Fruit fly (Drosophila melanogaster) Kc167 (cell line): ENCODE data around the gene GramD1B.
"Not testable (repeated sequence)": the region's sequence is repeated elsewhere in the genome, so short reads cannot be mapped to it uniquely, and the experiment has no call there.

Experiments used
- Myc ChIP-seq: fragments of >200 bp; optimal IDR thresholded peaks from 2 replicates; lab custom pipeline; 2017; ENCODE audit warnings: missing external identifiers
- Sin3A ChIP-seq: fragments of >200 bp; optimal IDR thresholded peaks from 2 replicates; lab custom pipeline; 2018; ENCODE audit warnings: missing external identifiers
- h ChIP-seq: fragments of >200 bp; optimal IDR thresholded peaks from 3 replicates; lab custom pipeline; 2018; ENCODE audit warnings: missing external identifiers
- insv ChIP-seq: fragments of >200 bp; optimal IDR thresholded peaks from 3 replicates; lab custom pipeline; 2018; ENCODE audit warnings: missing external identifiers
- psq ChIP-seq: fragments of >200 bp; optimal IDR thresholded peaks from 2 replicates; lab custom pipeline; 2017; ENCODE audit warnings: missing external identifiers
- ttk ChIP-seq: sonication (Bioruptor generic); optimal IDR thresholded peaks from 2 replicates; lab custom pipeline; 2017; ENCODE audit warnings: missing external identifiers

The GramD1B gene

dm6 chr2L:3373242-3373641 is at the start of gene GramD1B:
Gene GramD1B (minus strand): TSS chr2L:3373372.
- no peak for TF ChIP-seq ttk (lab: Kevin White, UChicago)
- TF ChIP-seq psq (lab: Kevin White, UChicago), result no peak
- TF ChIP-seq Myc (lab: Kevin White, UChicago), result no peak
- TF ChIP-seq Sin3A, result no peak
- TF ChIP-seq insv, result no peak
- TF ChIP-seq h (lab: Kevin White, UChicago), result no peak

DNA sequence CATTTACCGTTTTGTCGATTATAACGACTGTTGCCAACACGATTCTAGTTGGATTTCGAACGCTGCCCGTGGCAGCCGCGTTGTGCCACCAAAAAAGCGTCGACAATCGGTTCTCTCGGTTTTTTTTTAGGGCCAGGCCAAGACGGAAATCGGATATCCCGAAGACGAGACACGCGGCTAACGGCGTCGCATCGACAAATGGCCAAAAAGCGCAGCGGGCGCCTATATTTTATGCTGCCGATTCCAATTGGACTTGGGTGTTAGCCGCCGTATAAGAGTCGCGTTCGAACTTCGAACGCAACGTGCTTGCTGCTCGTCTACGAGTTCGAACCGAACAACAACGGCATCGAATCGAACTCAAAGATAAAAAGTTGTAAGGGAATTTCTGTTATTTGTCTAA is 49.6 kb upstream of the GramD1B start:
- TF ChIP-seq Myc (lab: Kevin White, UChicago), result no peak
- TF ChIP-seq psq (lab: Kevin White, UChicago), result no peak
- TF ChIP-seq ttk (lab: Kevin White, UChicago), result no peak
- no peak for TF ChIP-seq insv
- no peak for TF ChIP-seq Sin3A
- TF ChIP-seq h (lab: Kevin White, UChicago), result no peak

DNA sequence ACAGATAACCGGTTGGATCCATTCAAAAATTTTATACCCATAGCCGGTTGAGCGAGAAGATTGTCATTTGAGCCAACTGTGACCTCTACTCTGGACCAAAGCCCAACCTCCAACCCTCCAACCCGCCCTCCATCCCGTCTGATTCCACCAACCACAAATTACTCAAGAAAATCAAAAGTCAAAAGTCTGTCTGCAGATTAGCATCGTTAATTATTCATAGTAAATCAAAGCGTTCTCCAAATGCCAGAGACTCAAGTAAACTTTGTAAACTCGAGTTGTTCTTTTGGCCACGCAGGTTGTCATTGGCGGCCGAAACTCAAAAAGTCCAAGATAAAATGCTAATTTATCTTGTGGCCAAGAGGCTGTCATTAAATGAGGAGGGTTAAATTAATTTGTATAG is 44.4 kb upstream of the GramD1B start:
- no peak for TF ChIP-seq Myc (lab: Kevin White, UChicago)
- no peak for TF ChIP-seq Sin3A
- TF ChIP-seq psq (lab: Kevin White, UChicago), result no peak
- no peak for TF ChIP-seq insv
- TF ChIP-seq h (lab: Kevin White, UChicago), result no peak
- no peak for TF ChIP-seq ttk (lab: Kevin White, UChicago)

dm6 chr2L:3416527-3417304 is 43.5 kb upstream of the GramD1B start, which contains the start of gene CG31952:
Gene CG31952 (plus strand): TSS chr2L:3416693.
- TF ChIP-seq psq (lab: Kevin White, UChicago) (no peak), Myc (lab: Kevin White, UChicago) (no peak), ttk (lab: Kevin White, UChicago) (no peak), h (lab: Kevin White, UChicago) (no peak), Sin3A (no peak), insv (no peak)

DNA sequence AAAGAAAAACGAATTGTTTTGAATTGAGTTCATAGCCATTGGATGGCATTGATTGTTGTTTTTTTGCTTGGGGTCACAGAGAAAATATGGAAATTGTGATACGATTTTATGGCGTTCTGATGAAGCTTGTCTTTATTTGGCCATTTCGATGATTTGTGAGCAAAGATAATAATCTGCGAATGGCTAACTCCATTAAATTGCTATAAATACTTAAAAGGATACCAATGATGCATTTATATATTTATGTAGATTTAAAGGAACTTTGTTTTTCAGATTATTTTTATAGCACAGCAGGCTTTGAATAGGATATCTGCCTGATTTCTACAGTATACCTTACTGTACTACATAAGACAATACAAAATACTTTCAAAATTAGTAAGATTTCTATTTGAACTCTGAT is 37.1 kb upstream of the GramD1B start, which contains the start of gene CG8840:
Gene CG8840, plus strand, starts transcription at position 301 of the 400 bp plus-strand sequence.
- no peak for TF ChIP-seq psq (lab: Kevin White, UChicago)
- no peak for TF ChIP-seq insv
- no peak for TF ChIP-seq ttk (lab: Kevin White, UChicago)
- no peak for TF ChIP-seq Sin3A
- no peak for TF ChIP-seq Myc (lab: Kevin White, UChicago)
- TF ChIP-seq h (lab: Kevin White, UChicago), result no peak

DNA sequence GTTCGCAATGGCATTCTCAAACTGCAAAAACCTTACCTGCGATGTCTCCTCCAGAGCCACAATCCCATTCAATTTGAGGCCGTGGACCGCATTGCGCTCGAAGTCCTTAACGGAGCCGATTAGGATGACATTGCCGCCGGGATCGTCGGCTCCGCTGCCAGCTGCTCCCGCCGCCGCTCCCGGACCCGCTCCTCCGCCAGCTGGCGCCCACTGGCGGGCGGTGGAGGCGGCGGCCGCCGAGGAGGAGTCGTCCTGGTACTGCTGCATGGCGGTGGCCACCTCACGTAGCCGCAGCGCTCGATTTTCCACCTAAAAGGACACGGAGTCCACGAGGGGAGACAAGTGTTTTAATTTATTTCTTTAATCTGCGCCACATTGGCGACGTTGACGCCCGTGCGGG is 34.5 kb upstream of the GramD1B start:
- TF ChIP-seq h (lab: Kevin White, UChicago), result no peak
- no peak for TF ChIP-seq Sin3A
- TF ChIP-seq Myc (lab: Kevin White, UChicago), result no peak
- TF ChIP-seq insv, result no peak
- no peak for TF ChIP-seq psq (lab: Kevin White, UChicago)
- TF ChIP-seq ttk (lab: Kevin White, UChicago), result no peak

DNA sequence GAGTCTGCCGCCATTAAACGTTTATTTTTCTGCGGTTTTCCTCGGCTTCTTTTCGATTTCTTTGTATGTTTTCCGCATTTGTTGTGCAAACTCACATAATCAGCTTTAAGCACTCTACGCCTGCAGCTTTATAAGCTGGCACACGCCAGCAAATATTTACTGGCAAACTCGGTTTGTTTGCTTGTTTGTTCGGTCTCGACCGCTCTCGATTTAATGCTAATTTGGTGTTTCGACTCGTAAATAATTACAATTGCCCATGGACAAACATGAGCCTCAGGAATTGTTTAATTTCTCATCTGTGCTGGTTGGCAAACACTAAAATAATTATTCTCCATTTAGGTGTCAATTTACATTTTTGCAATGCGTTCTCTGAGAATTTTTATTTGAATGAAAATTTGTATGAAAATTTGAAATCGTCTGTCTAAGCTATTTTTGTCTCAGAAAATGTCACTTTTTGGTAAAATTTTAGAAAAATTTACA is 24.5 kb upstream of the GramD1B start, which contains the start of gene CG34175:
Gene CG34175, plus strand, starts transcription at position 430 of the 480 bp plus-strand sequence.
- TF ChIP-seq psq (lab: Kevin White, UChicago) (no peak), insv (no peak), Myc (lab: Kevin White, UChicago) (no peak), h (lab: Kevin White, UChicago) (no peak), ttk (lab: Kevin White, UChicago) (no peak), Sin3A (no peak)

- not testable (repeated sequence) for TF ChIP-seq Sin3A; psq (lab: Kevin White, UChicago); h (lab: Kevin White, UChicago)
These were observed 15.2 kb upstream of the GramD1B start, which contains the start of gene CG42460 for dm6 chr2L:3388396-3388795. Gene CG42460 (minus strand): TSS chr2L:3388496.

DNA sequence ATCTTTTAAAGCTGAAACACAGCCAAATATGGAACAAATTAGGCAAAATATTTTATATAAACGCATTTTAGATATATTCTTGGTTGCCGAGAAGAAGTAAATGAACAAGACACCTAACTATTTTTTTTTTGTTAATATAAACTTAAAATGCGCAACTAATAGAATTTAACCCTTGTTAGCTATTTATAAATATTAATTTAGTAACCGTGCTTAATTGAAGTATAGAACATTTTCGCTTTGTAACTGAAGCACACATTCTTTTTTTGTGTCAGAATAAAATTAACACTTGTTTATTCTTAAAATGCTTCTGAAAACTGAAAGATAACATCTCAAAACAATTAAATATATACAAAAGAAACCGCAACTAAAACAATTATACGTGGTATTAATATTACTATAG is 14.5 kb upstream of the GramD1B start, which contains the start of gene Sfp23F:
Gene Sfp23F, minus strand, starts transcription at position 101 of the 400 bp plus-strand sequence.
- no peak for TF ChIP-seq Myc (lab: Kevin White, UChicago)
- TF ChIP-seq h (lab: Kevin White, UChicago), result no peak
- no peak for TF ChIP-seq psq (lab: Kevin White, UChicago)
- TF ChIP-seq ttk (lab: Kevin White, UChicago), result no peak
- no peak for TF ChIP-seq Sin3A
- TF ChIP-seq insv, result no peak

dm6 chr2L:3376684-3377086 is 3.5 kb upstream of the GramD1B start, which contains the start of the genes CG9662 and Ptpa:
Gene CG9662 (minus strand): TSS chr2L:3376737.
Gene Ptpa (plus strand): TSS chr2L:3377002.
- no peak for TF ChIP-seq Sin3A
- TF ChIP-seq ttk (lab: Kevin White, UChicago), result no peak
- TF ChIP-seq h (lab: Kevin White, UChicago), result no peak
- TF ChIP-seq insv, result no peak
- TF ChIP-seq Myc (lab: Kevin White, UChicago), result no peak
- no peak for TF ChIP-seq psq (lab: Kevin White, UChicago)

DNA sequence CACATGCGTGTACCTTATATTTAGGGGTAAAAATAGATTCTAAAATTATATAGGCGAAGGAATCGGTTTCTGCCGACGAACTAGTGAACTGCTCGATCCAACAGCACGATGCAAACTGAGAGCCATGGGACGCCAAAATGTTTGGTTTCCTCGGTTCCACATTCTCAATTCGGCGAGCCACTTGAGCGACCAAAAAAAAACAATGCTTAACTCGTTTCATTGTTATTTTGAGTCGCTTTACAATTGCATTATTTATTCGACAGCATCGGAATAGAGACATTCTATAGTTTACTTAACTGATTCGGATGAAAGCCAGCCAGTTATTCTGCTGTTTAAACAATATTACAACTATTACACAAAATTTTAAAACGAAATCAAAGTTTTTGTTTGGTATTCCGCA is 2.4 kb upstream of the GramD1B start, which contains the start of gene CG15412:
Gene CG15412, minus strand, starts transcription at position 101 of the 400 bp plus-strand sequence.
- TF ChIP-seq ttk (lab: Kevin White, UChicago) (no peak), h (lab: Kevin White, UChicago) (no peak), Myc (lab: Kevin White, UChicago) (no peak), insv (no peak), psq (lab: Kevin White, UChicago) (no peak), Sin3A (no peak)

dm6 chr2L:3372483-3372929 is 666 bp downstream of the GramD1B start:
- TF ChIP-seq ttk (lab: Kevin White, UChicago) (no peak), Myc (lab: Kevin White, UChicago) (no peak), insv (no peak), h (lab: Kevin White, UChicago) (no peak), psq (lab: Kevin White, UChicago) (no peak), Sin3A (no peak)
